Fruit fly (Drosophila melanogaster): ENCODE results near the gene Uros2.

Uros2 gene

DNA sequence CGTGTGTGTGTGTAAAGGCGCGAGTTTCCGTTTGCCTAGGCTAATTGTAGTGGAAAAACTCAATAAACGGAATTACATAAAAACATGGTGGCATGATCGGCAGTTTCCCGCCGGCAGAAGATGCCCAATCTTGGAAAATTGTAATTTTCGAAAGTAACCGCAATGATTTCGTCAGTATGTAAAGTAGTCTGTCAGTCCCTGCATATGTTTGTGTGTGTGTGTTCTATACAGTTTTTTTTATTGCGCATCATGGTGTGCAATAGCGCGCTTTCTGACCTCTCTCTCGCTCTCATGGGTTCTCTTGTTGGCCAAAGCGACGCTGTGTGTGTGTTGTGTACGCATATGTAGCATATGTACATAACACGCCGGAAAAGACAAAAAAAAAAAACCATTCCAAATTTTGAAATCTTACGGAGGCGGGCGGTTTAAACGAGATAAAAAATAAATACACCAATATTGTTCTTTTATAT lies 6.0 kb downstream of the Uros2 start (continued):
- TF ChIP-seq ftz-f1 (GFP tag; optimal IDR thresholded peaks at IDR 0.05): no peak
- TF ChIP-seq CG17829 (tag; optimal IDR thresholded peaks at IDR 0.05): no peak
- TF ChIP-seq CG10321 (GFP tag; IDR thresholded peaks at IDR 0.05): peak; percentile 69
- no peak for TF ChIP-seq toy (GFP tag; IDR thresholded peaks at IDR 0.05)
- TF ChIP-seq org-1 (GFP tag; optimal IDR thresholded peaks at IDR 0.05): no peak
- TF ChIP-seq Rfx (GFP tag; IDR thresholded peaks at IDR 0.05): peak; percentile 68
- TF ChIP-seq HHEX (GFP tag; optimal IDR thresholded peaks at IDR 0.05): peak; percentile 49
- no peak for TF ChIP-seq Antp (GFP tag; optimal IDR thresholded peaks at IDR 0.05)
- TF ChIP-seq CG33557 (GFP tag; optimal IDR thresholded peaks at IDR 0.05): no peak
- no peak for TF ChIP-seq CG6813 (GFP tag; optimal IDR thresholded peaks at IDR 0.05)
- no peak for TF ChIP-seq tup (GFP tag; optimal IDR thresholded peaks at IDR 0.05)
- peak; percentile 49 for TF ChIP-seq PHDP (tag; optimal IDR thresholded peaks at IDR 0.05)
- no peak for TF ChIP-seq wdn (GFP tag; IDR thresholded peaks at IDR 0.05)
- no peak for TF ChIP-seq abd-A (tag; optimal IDR thresholded peaks at IDR 0.05)
- peak; percentile 5 for TF ChIP-seq Abd-B (GFP tag; optimal IDR thresholded peaks at IDR 0.05)
- TF ChIP-seq mld (GFP tag; IDR thresholded peaks at IDR 0.05; ENCODE audit: partially characterized antibody): no peak
- no peak for TF ChIP-seq CG6654 (GFP tag; optimal IDR thresholded peaks at IDR 0.05)
- no peak for TF ChIP-seq peb (GFP tag; IDR thresholded peaks at IDR 0.05)
- TF ChIP-seq CG17328 (GFP tag; IDR thresholded peaks at IDR 0.05): no peak
- peak; percentile 61 for TF ChIP-seq Vsx1 (GFP tag; optimal IDR thresholded peaks at IDR 0.05)
- TF ChIP-seq Blimp-1 (GFP tag; optimal IDR thresholded peaks at IDR 0.05): peak; percentile 9
- no peak for TF ChIP-seq CG17802 (tag; optimal IDR thresholded peaks at IDR 0.05)
- no peak for TF ChIP-seq Oli (tag; optimal IDR thresholded peaks at IDR 0.05)
- no peak for TF ChIP-seq Hand (GFP tag; optimal IDR thresholded peaks at IDR 0.05)
- TF ChIP-seq CG9876 (GFP tag; optimal IDR thresholded peaks at IDR 0.05): no peak
- TF ChIP-seq Mrtf (GFP tag; IDR thresholded peaks at IDR 0.05): no peak
- peak; percentile 38 for TF ChIP-seq CG13296 (GFP tag; optimal IDR thresholded peaks at IDR 0.05)
- TF ChIP-seq Ets65A (GFP tag): no peak
- TF ChIP-seq pnt (GFP tag; optimal IDR thresholded peaks at IDR 0.05): no peak
- 0 out of 2 replicates have a peak, but pooled peaks have one; percentile 21 for TF ChIP-seq rib (GFP tag; IDR thresholded peaks at IDR 0.05)
- TF ChIP-seq CG15696 (tag; optimal IDR thresholded peaks at IDR 0.05): peak; percentile 6
- TF ChIP-seq Fer1 (GFP tag; optimal IDR thresholded peaks at IDR 0.05): peak; percentile 64
- TF ChIP-seq CHES-1-like (GFP tag; optimal IDR thresholded peaks at IDR 0.05): peak; percentile 67
- peak; percentile 74 for TF ChIP-seq Awh (GFP tag; IDR thresholded peaks at IDR 0.05)
- TF ChIP-seq Adf1 (GFP tag; IDR thresholded peaks at IDR 0.05): peak; percentile 18; the same call in 1 of the 2 replicates
- no peak for TF ChIP-seq ken (GFP tag; IDR thresholded peaks at IDR 0.05)
- peak; percentile 20 for TF ChIP-seq CG12299 (tag; optimal IDR thresholded peaks at IDR 0.05)
- no peak for TF ChIP-seq sd (tag; optimal IDR thresholded peaks at IDR 0.05)
- peak in 1 of 2 experiments; percentile 16 for TF ChIP-seq dpn (GFP tag; optimal IDR thresholded peaks at IDR 0.05)
- no peak for TF ChIP-seq ara (GFP tag; IDR thresholded peaks at IDR 0.05)
- TF ChIP-seq CG12219 (GFP tag; optimal IDR thresholded peaks at IDR 0.05): no peak
- TF ChIP-seq CG9727 (GFP tag; optimal IDR thresholded peaks at IDR 0.05): peak; percentile 42
- TF ChIP-seq HLHmδ (GFP tag; optimal IDR thresholded peaks at IDR 0.05): no peak
- TF ChIP-seq CG3726 (GFP tag; IDR thresholded peaks at IDR 0.05): no peak
- TF ChIP-seq Fer2 (tag; optimal IDR thresholded peaks at IDR 0.05): peak; percentile 23
- TF ChIP-seq oc (tag; optimal IDR thresholded peaks at IDR 0.05): no peak
- no peak for TF ChIP-seq Camta (GFP tag; optimal IDR thresholded peaks at IDR 0.05)
- no peak for TF ChIP-seq CkIIα-i1 (GFP tag; IDR thresholded peaks at IDR 0.05)
- TF ChIP-seq CG31441 (GFP tag; IDR thresholded peaks at IDR 0.05): no peak
- TF ChIP-seq CG10147 (GFP tag; optimal IDR thresholded peaks at IDR 0.05): peak; percentile 4
- peak; percentile 46 for TF ChIP-seq CG2116 (GFP tag; optimal IDR thresholded peaks at IDR 0.05)

Data from whole organism, embryonic.